Fruit fly (Drosophila melanogaster): ENCODE data around the gene Ndf.

dm6 chr2L:9956993-9957652 is 46.5 kb upstream of the Ndf start, which contains the start of the genes CG4658 and CG5846:
- no peak for TF ChIP-seq EcR (GFP tag; optimal IDR thresholded peaks at IDR 0.05)
- TF ChIP-seq usp (GFP tag; optimal IDR thresholded peaks at IDR 0.05) = no peak
- TF ChIP-seq psq (optimal IDR thresholded peaks at IDR 0.05) = no peak
- TF ChIP-seq Dll (optimal IDR thresholded peaks at IDR 0.05) = no peak

Data from whole organism.